Worm (Caenorhabditis elegans) whole organism, midembryonic: ENCODE results near the gene F34D10.3.

Experiments
- T22C8.4 ChIP-seq: fragments of 200-800 bp; sonication (Bioruptor generic); IDR thresholded peaks from 2 replicates; pipeline ENCODE4 v1.3.6; 2022; ENCODE audit warnings: missing genetic modification characterization, missing compliant biosample characterization
- cog-1 ChIP-seq: sonication (generic microtip); optimal IDR thresholded peaks from 2 replicates; lab custom pipeline; 2016; ENCODE audit warnings: missing genetic modification characterization, missing compliant biosample characterization
- flt-1 ChIP-seq: fragments of 200-800 bp; sonication (Bioruptor generic); IDR thresholded peaks from 2 replicates; pipeline ENCODE4 v1.3.6; 2022; ENCODE audit warnings: missing genetic modification characterization, missing compliant biosample characterization
- klf-2 ChIP-seq: fragments of 200-800 bp; sonication (Bioruptor generic); conservative IDR thresholded peaks from 2 replicates; pipeline ENCODE4 v1.3.6; 2022; ENCODE audit warnings: missing genetic modification reagents, missing genetic modification characterization, missing compliant biosample characterization
- med-1 ChIP-seq: sonication (generic microtip); optimal IDR thresholded peaks from 2 replicates; lab custom pipeline; 2017; ENCODE audit warnings: missing genetic modification characterization, mild to moderate bottlenecking, missing compliant biosample characterization, antibody characterized with exemption, missing genetic modification reagents; ENCODE audit not compliant: insufficient read depth
- ref-1 ChIP-seq: fragments of 200-800 bp; sonication (Bioruptor generic); conservative IDR thresholded peaks from 2 replicates; pipeline ENCODE4 v1.3.6; 2022; ENCODE audit warnings: missing genetic modification reagents, missing genetic modification characterization, missing compliant biosample characterization
- tab-1 ChIP-seq: fragments of 200-800 bp; sonication (Bioruptor generic); IDR thresholded peaks from 2 replicates; pipeline ENCODE4 v1.3.6; 2022; ENCODE audit warnings: missing genetic modification characterization, missing compliant biosample characterization
- ztf-23 ChIP-seq: fragments of 200-800 bp; sonication (Bioruptor generic); IDR thresholded peaks from 2 replicates; pipeline ENCODE4 v1.3.6; 2022; ENCODE audit warnings: missing genetic modification reagents, missing genetic modification characterization, missing compliant biosample characterization
- ztf-29 ChIP-seq: fragments of 200-800 bp; sonication (Bioruptor generic); IDR thresholded peaks from 2 replicates; pipeline ENCODE4 v1.3.6; 2022; ENCODE audit warnings: missing genetic modification reagents, missing genetic modification characterization, missing compliant biosample characterization

The F34D10.3 gene

DNA sequence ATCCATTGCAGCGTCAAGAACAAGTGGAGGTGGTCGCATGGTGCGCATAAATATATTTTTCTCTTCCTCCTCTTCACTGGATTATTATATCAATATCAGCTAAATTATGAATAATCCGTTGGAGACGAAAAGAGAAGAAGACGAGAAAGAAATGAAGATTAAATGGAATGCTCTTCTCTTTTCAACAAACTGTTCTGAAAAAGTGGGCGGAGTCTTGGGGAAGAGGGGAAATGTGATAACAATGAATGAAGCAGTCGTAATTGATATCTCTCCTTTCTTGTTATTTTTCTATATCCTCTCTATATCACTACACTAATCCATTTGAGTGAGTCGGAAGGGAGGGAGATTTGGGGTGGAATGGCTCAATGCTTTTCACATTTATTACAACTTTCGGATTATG, 25.3 kb downstream of the F34D10.3 start, which contains the start of gene arcp-1:
Gene arcp-1 (minus strand): TSS at position 101 of the 400 bp plus-strand sequence.
- TF ChIP-seq T22C8.4 (GFP tag; lab: Robert Waterston, UW): no peak
- TF ChIP-seq ref-1 (GFP tag; lab: Robert Waterston, UW): no peak
- TF ChIP-seq tab-1 (GFP tag; lab: Robert Waterston, UW): no peak
- TF ChIP-seq med-1 (GFP tag; lab: Kevin White, UChicago): no peak
- TF ChIP-seq cog-1: no peak
- no peak for TF ChIP-seq ztf-29
- no peak for TF ChIP-seq ztf-23 (GFP tag; lab: Robert Waterston, UW)
- TF ChIP-seq klf-2: no peak
- TF ChIP-seq flt-1: no peak

DNA sequence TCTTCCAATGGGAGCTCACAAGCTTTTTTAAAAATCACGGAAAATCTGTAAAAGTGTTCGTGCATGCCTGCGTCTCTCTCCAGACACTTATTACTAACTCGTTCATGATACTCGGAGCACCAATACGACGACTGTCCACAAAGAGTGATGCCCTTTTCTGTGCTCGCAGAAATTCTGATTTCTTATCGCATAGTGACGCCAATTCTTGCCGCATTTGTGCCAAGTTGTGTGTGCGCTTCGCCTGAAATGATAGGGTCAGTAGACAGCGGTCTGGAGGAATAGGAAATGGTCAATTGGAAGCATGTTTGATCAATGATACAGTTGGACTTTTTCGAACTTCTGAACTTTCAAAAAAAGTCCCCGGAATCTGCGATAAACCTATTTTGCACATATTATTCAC, 30.0 kb downstream of the F34D10.3 start:
- TF ChIP-seq ztf-23 (GFP tag; lab: Robert Waterston, UW): no peak
- TF ChIP-seq flt-1: no peak
- TF ChIP-seq med-1 (GFP tag; lab: Kevin White, UChicago): no peak
- no peak for TF ChIP-seq tab-1 (GFP tag; lab: Robert Waterston, UW)
- TF ChIP-seq klf-2: no peak
- no peak for TF ChIP-seq T22C8.4 (GFP tag; lab: Robert Waterston, UW)
- no peak for TF ChIP-seq ref-1 (GFP tag; lab: Robert Waterston, UW)
- TF ChIP-seq cog-1: no peak
- TF ChIP-seq ztf-29: no peak

DNA sequence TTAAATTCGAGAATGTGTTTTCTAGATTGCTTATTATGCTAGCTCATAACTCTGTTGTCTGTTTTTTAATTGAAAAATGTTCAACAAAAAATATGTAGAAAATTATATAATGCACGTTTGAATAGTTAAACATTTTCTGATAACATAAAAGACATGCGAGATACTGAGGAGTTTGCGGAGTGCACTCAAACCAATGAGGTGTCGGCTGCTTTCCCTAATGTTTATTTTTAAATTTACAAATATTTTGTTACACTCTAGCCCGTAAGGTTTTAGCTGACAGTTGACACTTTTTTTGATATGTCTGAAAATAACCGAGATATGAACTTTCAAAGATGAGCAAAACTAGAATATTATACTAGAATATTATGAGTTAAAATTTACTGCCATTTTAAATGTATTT, 30.5 kb downstream of the F34D10.3 start:
- no peak for TF ChIP-seq ztf-23 (GFP tag; lab: Robert Waterston, UW)
- TF ChIP-seq ref-1 (GFP tag; lab: Robert Waterston, UW): no peak
- TF ChIP-seq klf-2: no peak
- no peak for TF ChIP-seq tab-1 (GFP tag; lab: Robert Waterston, UW)
- TF ChIP-seq cog-1: no peak
- TF ChIP-seq ztf-29: no peak
- no peak for TF ChIP-seq med-1 (GFP tag; lab: Kevin White, UChicago)
- TF ChIP-seq T22C8.4 (GFP tag; lab: Robert Waterston, UW): no peak
- no peak for TF ChIP-seq flt-1

DNA sequence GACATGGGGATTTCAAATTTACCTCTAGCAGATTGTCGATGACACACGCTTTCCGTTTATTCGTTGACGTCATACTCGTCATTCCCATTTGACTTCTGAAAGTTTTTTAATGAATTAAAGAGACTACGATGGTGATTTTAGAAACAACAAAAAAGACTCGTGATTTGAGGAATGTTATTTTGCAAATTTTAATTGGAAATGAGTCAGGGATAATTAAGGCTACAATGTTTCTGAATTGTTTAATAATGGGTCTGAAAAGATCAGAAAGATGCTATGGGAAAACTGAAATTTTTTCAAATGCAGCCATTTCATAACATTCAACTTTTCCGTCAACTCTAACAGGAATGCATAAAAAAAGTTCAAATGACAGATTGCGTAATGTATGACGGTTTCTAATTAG, 31.4 kb downstream of the F34D10.3 start, which contains the start of gene C44F1.1:
Gene C44F1.1 (minus strand): TSS at position 101 of the 400 bp plus-strand sequence.
- TF ChIP-seq ztf-29 (no peak), tab-1 (GFP tag; lab: Robert Waterston, UW) (no peak), flt-1 (no peak), ref-1 (GFP tag; lab: Robert Waterston, UW) (no peak), ztf-23 (GFP tag; lab: Robert Waterston, UW) (no peak), T22C8.4 (GFP tag; lab: Robert Waterston, UW) (no peak), cog-1 (no peak), klf-2 (no peak), med-1 (GFP tag; lab: Kevin White, UChicago) (no peak)

DNA sequence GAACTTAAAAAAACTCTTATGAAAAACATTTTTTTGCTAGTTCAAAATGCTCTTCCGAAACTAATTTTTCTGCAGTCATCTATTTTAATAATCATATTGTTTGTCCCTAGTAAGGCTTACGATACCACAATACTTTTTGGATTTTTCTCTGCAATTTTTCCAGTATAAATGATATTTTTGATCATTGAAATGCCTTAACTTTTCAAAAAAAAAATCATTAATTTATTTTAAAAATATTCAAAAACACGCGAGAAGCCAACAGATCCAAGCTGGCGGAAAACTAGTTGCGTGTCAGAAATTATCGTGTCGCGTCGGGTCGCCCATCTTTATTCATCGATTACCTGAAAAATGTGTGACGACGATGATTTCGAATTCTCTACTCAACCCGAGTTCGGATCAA, 34.1 kb downstream of the F34D10.3 start, which contains the start of gene gmeb-3:
Gene gmeb-3 (plus strand): TSS at position 301 of the 400 bp plus-strand sequence.
- TF ChIP-seq cog-1: no peak
- no peak for TF ChIP-seq med-1 (GFP tag; lab: Kevin White, UChicago)
- no peak for TF ChIP-seq T22C8.4 (GFP tag; lab: Robert Waterston, UW)
- TF ChIP-seq ref-1 (GFP tag; lab: Robert Waterston, UW): no peak
- no peak for TF ChIP-seq tab-1 (GFP tag; lab: Robert Waterston, UW)
- TF ChIP-seq flt-1: no peak
- TF ChIP-seq ztf-29: no peak
- no peak for TF ChIP-seq ztf-23 (GFP tag; lab: Robert Waterston, UW)
- TF ChIP-seq klf-2: no peak

DNA sequence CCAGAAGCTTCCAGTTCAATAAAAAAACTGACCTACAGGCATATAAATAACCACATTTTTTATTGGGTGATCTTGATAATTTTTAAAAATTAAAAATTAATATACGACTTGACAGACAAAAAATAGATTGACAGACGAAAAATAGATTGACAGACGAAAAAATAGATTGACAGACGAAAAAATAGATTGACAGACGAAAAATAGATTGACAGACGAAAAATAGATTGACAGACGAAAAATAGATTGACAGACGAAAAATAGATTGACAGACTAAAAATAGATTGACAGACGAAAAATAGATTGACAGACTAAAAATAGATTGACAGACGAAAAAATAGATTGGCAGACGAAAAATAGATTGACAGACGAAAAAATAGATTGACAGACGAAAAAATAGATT, 36.3 kb downstream of the F34D10.3 start:
- TF ChIP-seq ztf-23 (GFP tag; lab: Robert Waterston, UW) (peak; percentile 85), ref-1 (GFP tag; lab: Robert Waterston, UW) (0 out of 2 replicates have a peak, but pooled peaks have one; percentile 29), flt-1 (peak; percentile 85), T22C8.4 (GFP tag; lab: Robert Waterston, UW) (peak; percentile 66), klf-2 (peak; percentile 73; the same call in 1 of the 2 replicates)

DNA sequence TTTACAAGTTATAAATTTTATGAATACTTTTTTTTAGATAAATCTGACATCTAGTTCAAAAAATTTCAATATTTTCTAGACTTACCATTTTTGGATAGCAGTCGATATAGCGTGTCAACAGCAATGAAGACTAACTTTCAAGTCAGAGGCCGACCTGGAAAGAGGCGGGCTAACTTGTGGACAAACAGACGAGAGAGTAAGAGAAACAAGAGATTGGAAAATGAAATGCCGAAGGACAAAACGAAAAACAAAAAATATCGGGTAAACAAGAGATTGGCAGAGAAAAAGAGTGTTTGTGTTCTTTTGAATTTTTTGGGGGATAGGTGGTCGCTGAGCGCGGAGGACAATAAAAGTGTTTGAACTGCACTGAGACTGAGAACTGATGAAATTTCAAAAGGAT, 39.1 kb downstream of the F34D10.3 start, which contains the start of gene lec-4:
Gene lec-4 (minus strand): TSS at position 154 of the 400 bp plus-strand sequence.
- no peak for TF ChIP-seq ref-1 (GFP tag; lab: Robert Waterston, UW)
- TF ChIP-seq flt-1: no peak
- no peak for TF ChIP-seq T22C8.4 (GFP tag; lab: Robert Waterston, UW)
- no peak for TF ChIP-seq ztf-23 (GFP tag; lab: Robert Waterston, UW)
- TF ChIP-seq med-1 (GFP tag; lab: Kevin White, UChicago): no peak
- no peak for TF ChIP-seq ztf-29
- no peak for TF ChIP-seq klf-2
- TF ChIP-seq tab-1 (GFP tag; lab: Robert Waterston, UW): no peak
- TF ChIP-seq cog-1: no peak

DNA sequence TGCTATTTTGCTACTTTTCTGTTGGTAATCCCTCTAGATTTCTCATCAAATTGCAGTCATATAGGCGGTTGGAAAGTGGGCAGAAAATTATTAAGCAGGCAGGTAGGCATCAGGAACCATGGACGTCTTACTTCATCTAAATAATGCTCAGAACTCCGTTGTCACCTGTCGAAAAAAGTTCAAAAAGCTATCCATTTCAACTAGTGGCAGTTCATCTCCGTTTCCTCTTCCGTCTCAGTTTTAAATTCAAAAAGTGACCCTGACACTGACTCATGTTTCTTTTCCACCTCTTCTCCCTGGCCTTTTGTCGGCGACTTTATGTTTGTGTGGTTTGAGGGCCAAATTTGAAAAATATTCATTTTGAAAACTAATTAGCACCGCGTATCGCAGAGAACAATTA, 40.5 kb downstream of the F34D10.3 start:
- no peak for TF ChIP-seq T22C8.4 (GFP tag; lab: Robert Waterston, UW)
- TF ChIP-seq tab-1 (GFP tag; lab: Robert Waterston, UW): no peak
- no peak for TF ChIP-seq ztf-23 (GFP tag; lab: Robert Waterston, UW)
- TF ChIP-seq ref-1 (GFP tag; lab: Robert Waterston, UW): no peak
- no peak for TF ChIP-seq flt-1
- no peak for TF ChIP-seq klf-2
- TF ChIP-seq med-1 (GFP tag; lab: Kevin White, UChicago): no peak
- TF ChIP-seq cog-1: no peak
- no peak for TF ChIP-seq ztf-29

DNA sequence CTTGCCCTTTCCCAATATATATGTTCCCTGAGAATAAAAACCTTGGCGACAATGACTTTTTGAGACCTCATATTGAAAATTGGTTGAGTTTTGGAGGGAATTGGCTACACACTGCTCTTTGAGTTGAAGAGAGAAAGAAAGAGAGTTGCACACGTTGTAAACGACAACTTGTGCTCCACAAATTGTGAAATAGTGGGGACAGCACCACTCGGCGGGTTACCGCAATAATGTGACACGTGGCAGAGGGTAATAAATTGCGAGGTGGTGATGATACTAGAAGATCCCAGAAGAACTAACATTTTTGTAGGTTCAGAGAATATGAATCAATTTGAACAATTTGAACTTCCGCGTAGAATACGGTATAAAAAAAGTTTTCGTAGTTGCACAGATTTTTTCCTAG, 47.8 kb downstream of the F34D10.3 start:
- no peak for TF ChIP-seq tab-1 (GFP tag; lab: Robert Waterston, UW)
- TF ChIP-seq ztf-23 (GFP tag; lab: Robert Waterston, UW): no peak
- TF ChIP-seq flt-1: no peak
- TF ChIP-seq klf-2: no peak

DNA sequence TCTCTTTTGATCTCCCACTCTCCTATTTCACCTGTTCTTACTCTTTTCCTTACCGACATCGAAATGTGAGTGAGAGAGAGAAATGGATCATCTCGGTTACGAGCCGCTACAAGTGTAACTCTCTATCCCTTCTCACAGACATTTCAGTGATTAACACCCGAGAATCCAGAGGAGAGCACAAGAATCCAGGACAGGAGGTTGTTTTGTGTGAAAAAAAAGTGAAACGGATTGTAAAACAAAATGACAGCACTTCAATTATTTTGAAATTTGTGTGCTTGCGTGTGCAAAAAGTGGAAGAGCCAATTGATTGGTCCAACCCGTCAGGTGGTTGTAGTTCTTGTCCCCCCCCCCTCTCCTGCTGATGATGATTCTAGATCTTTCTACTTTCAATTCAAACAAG, 48.8 kb downstream of the F34D10.3 start:
- TF ChIP-seq ref-1 (GFP tag; lab: Robert Waterston, UW) (no peak), tab-1 (GFP tag; lab: Robert Waterston, UW) (no peak), ztf-29 (no peak), flt-1 (no peak), klf-2 (no peak), ztf-23 (GFP tag; lab: Robert Waterston, UW) (no peak), med-1 (GFP tag; lab: Kevin White, UChicago) (no peak), cog-1 (no peak), T22C8.4 (GFP tag; lab: Robert Waterston, UW) (no peak)
